Worm (Caenorhabditis elegans) whole organism, young adult: ENCODE results near the gene clec-245.

Experiments
- B0035.1 ChIP-seq: sonication (generic microtip); optimal IDR thresholded peaks from 2 replicates; lab custom pipeline; 2016; ENCODE audit warnings: missing genetic modification characterization, mild to moderate bottlenecking, missing compliant biosample characterization, missing genotype, missing genetic modification reagents
- C17E4.6 ChIP-seq: fragments of 200-800 bp; sonication (Bioruptor generic); IDR thresholded peaks from 2 replicates; pipeline ENCODE4 v1.3.6; 2022; ENCODE audit warnings: missing genetic modification reagents, missing genetic modification characterization, missing compliant biosample characterization
- F10E7.11 ChIP-seq: sonication (generic microtip); optimal IDR thresholded peaks from 2 replicates; lab custom pipeline; 2017; ENCODE audit warnings: mild to moderate bottlenecking, missing genetic modification characterization, moderate library complexity, missing compliant biosample characterization
- F57C9.4 ChIP-seq: sonication (generic microtip); optimal IDR thresholded peaks from 2 replicates; lab custom pipeline; 2017; ENCODE audit warnings: mild to moderate bottlenecking, missing genetic modification characterization, missing compliant biosample characterization
- K12H6.12 ChIP-seq: fragments of 200-800 bp; sonication (Bioruptor generic); optimal IDR thresholded peaks from 2 replicates; lab custom pipeline; 2018; ENCODE audit warnings: mild to moderate bottlenecking, missing genetic modification characterization, missing compliant biosample characterization
- T26A5.8 ChIP-seq: sonication (generic microtip); optimal IDR thresholded peaks from 2 replicates; lab custom pipeline; 2016; ENCODE audit warnings: missing genetic modification characterization, missing compliant biosample characterization
- Y67H2A.10 ChIP-seq: fragments of 200-800 bp; sonication (Bioruptor generic); conservative IDR thresholded peaks from 2 replicates; pipeline ENCODE4 v1.3.6; 2022; ENCODE audit warnings: missing genetic modification reagents, missing genetic modification characterization, missing compliant biosample characterization
- Y79H2A.3 ChIP-seq: fragments of 200-800 bp; sonication (Bioruptor generic); conservative IDR thresholded peaks from 2 replicates; pipeline ENCODE4 v1.3.6; 2022; ENCODE audit warnings: missing genetic modification reagents, missing genetic modification characterization, missing compliant biosample characterization
- Y95B8A.8 ChIP-seq: fragments of 200-800 bp; sonication (Bioruptor generic); IDR thresholded peaks from 2 replicates; pipeline ENCODE4 v1.3.6; 2022; ENCODE audit warnings: missing genetic modification reagents, missing genetic modification characterization, missing compliant biosample characterization
- aptf-3 ChIP-seq: fragments of 200-800 bp; sonication (Bioruptor generic); IDR thresholded peaks from 2 replicates; pipeline ENCODE4 v1.3.6; 2022; ENCODE audit warnings: missing genetic modification characterization, missing compliant biosample characterization
- atf-7 ChIP-seq: sonication (generic microtip); optimal IDR thresholded peaks from 2 replicates; lab custom pipeline; 2017; ENCODE audit warnings: mild to moderate bottlenecking, missing genetic modification characterization, missing compliant biosample characterization
- attf-3 ChIP-seq: fragments of 200-800 bp; sonication (Bioruptor generic); conservative IDR thresholded peaks from 2 replicates; pipeline ENCODE4 v1.3.6; 2022; ENCODE audit warnings: missing genetic modification reagents, missing genetic modification characterization, missing compliant biosample characterization
- attf-5 ChIP-seq: fragments of 200-800 bp; sonication (Bioruptor generic); optimal IDR thresholded peaks from 2 replicates; lab custom pipeline; 2018; ENCODE audit warnings: mild to moderate bottlenecking, missing genetic modification characterization, missing compliant biosample characterization
- cebp-1 ChIP-seq, 2 experiments: fragments of 200-800 bp in 1 of 2; sonication (Bioruptor generic) in 1 of 2; sonication (generic microtip) in 1 of 2; IDR thresholded peaks in 1 of 2; optimal IDR thresholded peaks in 1 of 2; 2 replicates each; pipeline versions ENCODE4 v1.3.6 to Lab custom; 2017 to 2022; ENCODE audit warnings: missing compliant biosample characterization in 2 of 2, missing genetic modification characterization in 2 of 2, mild to moderate bottlenecking in 1 of 2, missing genetic modification reagents in 1 of 2, moderate library complexity in 1 of 2
- ceh-91 ChIP-seq: fragments of 200-800 bp; sonication (Bioruptor generic); IDR thresholded peaks from 2 replicates; pipeline ENCODE4 v1.3.6; 2022; ENCODE audit warnings: missing genetic modification reagents, missing genetic modification characterization, missing compliant biosample characterization
- chd-7 ChIP-seq: sonication (generic microtip); optimal IDR thresholded peaks from 2 replicates; lab custom pipeline; 2016; ENCODE audit warnings: mild to moderate bottlenecking, missing genetic modification characterization, moderate library complexity, missing compliant biosample characterization
- dpff-1 ChIP-seq: sonication (generic microtip); optimal IDR thresholded peaks from 2 replicates; lab custom pipeline; 2017; ENCODE audit warnings: mild to moderate bottlenecking, missing genetic modification characterization, missing compliant biosample characterization
- efl-1 ChIP-seq: fragments of 150-350 bp; optimal IDR thresholded peaks from 2 replicates; lab custom pipeline; 2014; ENCODE audit warnings: missing biosample characterization, missing genetic modification reagents, missing genetic modification characterization
- ets-4 ChIP-seq: fragments of 200-800 bp; sonication (Bioruptor generic); optimal IDR thresholded peaks from 2 replicates; lab custom pipeline; 2018; ENCODE audit warnings: mild to moderate bottlenecking, missing genetic modification characterization, missing compliant biosample characterization
- hmg-1.2 ChIP-seq: fragments of 200-800 bp; sonication (Bioruptor generic); IDR thresholded peaks from 2 replicates; pipeline ENCODE4 v1.3.6; 2022; ENCODE audit warnings: missing genetic modification reagents, missing genetic modification characterization, missing compliant biosample characterization
- lin-26 ChIP-seq: fragments of 200-800 bp; sonication (Bioruptor generic); IDR thresholded peaks from 2 replicates; pipeline ENCODE4 v1.3.6; 2022; ENCODE audit warnings: missing genetic modification reagents, missing genetic modification characterization, missing compliant biosample characterization
- lin-54 ChIP-seq: fragments of 200-800 bp; sonication (Bioruptor generic); optimal IDR thresholded peaks from 2 replicates; lab custom pipeline; 2018; ENCODE audit warnings: mild to moderate bottlenecking, missing genetic modification characterization, missing compliant biosample characterization
- lir-1 ChIP-seq: fragments of 200-800 bp; sonication (Bioruptor generic); conservative IDR thresholded peaks from 2 replicates; pipeline ENCODE4 v1.3.6; 2022; ENCODE audit warnings: missing genetic modification reagents, missing genetic modification characterization, missing compliant biosample characterization
- lsl-1 ChIP-seq: fragments of 200-800 bp; sonication (Bioruptor generic); optimal IDR thresholded peaks from 2 replicates; lab custom pipeline; 2018; ENCODE audit warnings: mild to moderate bottlenecking, missing genetic modification characterization, moderate library complexity, missing compliant biosample characterization
- lsy-27 ChIP-seq: sonication (generic microtip); optimal IDR thresholded peaks from 2 replicates; lab custom pipeline; 2017; ENCODE audit warnings: missing genetic modification characterization, mild to moderate bottlenecking, missing compliant biosample characterization, antibody characterized with exemption, missing genotype, borderline replicate concordance; ENCODE audit not compliant: insufficient read depth
- madf-10 ChIP-seq: sonication (generic microtip); optimal IDR thresholded peaks from 2 replicates; lab custom pipeline; 2016; ENCODE audit warnings: mild to moderate bottlenecking, missing genetic modification characterization, missing compliant biosample characterization
- mel-28 ChIP-seq: sonication (generic microtip); optimal IDR thresholded peaks from 2 replicates; lab custom pipeline; 2016; ENCODE audit warnings: borderline replicate concordance, mild to moderate bottlenecking, missing genetic modification characterization, missing compliant biosample characterization
- mes-4 ChIP-seq: sonication (generic microtip); optimal IDR thresholded peaks from 2 replicates; lab custom pipeline; 2016; ENCODE audit warnings: missing genotype, missing genetic modification characterization, missing compliant biosample characterization
- mxl-1 ChIP-seq: sonication (generic microtip); optimal IDR thresholded peaks from 2 replicates; lab custom pipeline; 2016; ENCODE audit warnings: missing genetic modification characterization, missing compliant biosample characterization
- nhr-179 ChIP-seq: sonication (generic microtip); optimal IDR thresholded peaks from 2 replicates; lab custom pipeline; 2016; ENCODE audit warnings: mild to moderate bottlenecking, missing genetic modification characterization, missing compliant biosample characterization
- repo-1 ChIP-seq: sonication (generic microtip); optimal IDR thresholded peaks from 2 replicates; lab custom pipeline; 2017; ENCODE audit warnings: mild to moderate bottlenecking, missing genetic modification characterization, missing compliant biosample characterization
- rpc-1 ChIP-seq, 2 experiments: fragments of 150-350 bp in 1 of 2; sonication (generic microtip) in 1 of 2; optimal IDR thresholded peaks; 2 replicates each; lab custom pipeline; 2014 to 2018; ENCODE audit warnings: missing biosample characterization in 1 of 2, missing genetic modification characterization in 1 of 2, missing genetic modification reagents in 1 of 2, missing genotype in 1 of 2
- sdz-38 ChIP-seq: sonication (generic microtip); optimal IDR thresholded peaks from 2 replicates; lab custom pipeline; 2016; ENCODE audit warnings: missing genotype, missing genetic modification characterization, missing compliant biosample characterization
- sea-2 ChIP-seq: fragments of 200-800 bp; sonication (Bioruptor generic); IDR thresholded peaks from 2 replicates; pipeline ENCODE4 v1.3.6; 2022; ENCODE audit warnings: missing genetic modification characterization, missing compliant biosample characterization
- snpc-4 ChIP-seq, 5 experiments: fragments of 150-350 bp in 1 of 5; sonication (generic microtip) in 4 of 5; optimal IDR thresholded peaks; 2 replicates each; lab custom pipeline; 2014 to 2018; ENCODE audit warnings: missing genetic modification characterization in 5 of 5, missing biosample characterization in 3 of 5, antibody characterized with exemption in 2 of 5, mild to moderate bottlenecking in 2 of 5, missing compliant biosample characterization in 2 of 5, missing genotype in 2 of 5, moderate library complexity in 2 of 5, missing genetic modification reagents in 1 of 5
- tbp1 ChIP-seq: fragments of 200-800 bp; sonication (Bioruptor generic); optimal IDR thresholded peaks from 2 replicates; lab custom pipeline; 2018; ENCODE audit warnings: mild to moderate bottlenecking, missing genetic modification characterization, missing compliant biosample characterization
- unc-130 ChIP-seq: sonication (generic microtip); optimal IDR thresholded peaks from 2 replicates; lab custom pipeline; 2016; ENCODE audit warnings: missing genetic modification reagents, missing genetic modification characterization, missing compliant biosample characterization
- ztf-18 ChIP-seq: sonication (generic microtip); optimal IDR thresholded peaks from 2 replicates; lab custom pipeline; 2016; ENCODE audit warnings: missing genotype, mild to moderate bottlenecking, missing genetic modification characterization, missing compliant biosample characterization
- ztf-22 ChIP-seq: fragments of 200-800 bp; sonication (Bioruptor generic); optimal IDR thresholded peaks from 2 replicates; lab custom pipeline; 2018; ENCODE audit warnings: mild to moderate bottlenecking, missing genetic modification characterization, moderate library complexity, missing compliant biosample characterization
- ztf-26 ChIP-seq: sonication (generic microtip); optimal IDR thresholded peaks from 2 replicates; lab custom pipeline; 2017; ENCODE audit warnings: missing genetic modification characterization, missing compliant biosample characterization

clec-245 gene

DNA sequence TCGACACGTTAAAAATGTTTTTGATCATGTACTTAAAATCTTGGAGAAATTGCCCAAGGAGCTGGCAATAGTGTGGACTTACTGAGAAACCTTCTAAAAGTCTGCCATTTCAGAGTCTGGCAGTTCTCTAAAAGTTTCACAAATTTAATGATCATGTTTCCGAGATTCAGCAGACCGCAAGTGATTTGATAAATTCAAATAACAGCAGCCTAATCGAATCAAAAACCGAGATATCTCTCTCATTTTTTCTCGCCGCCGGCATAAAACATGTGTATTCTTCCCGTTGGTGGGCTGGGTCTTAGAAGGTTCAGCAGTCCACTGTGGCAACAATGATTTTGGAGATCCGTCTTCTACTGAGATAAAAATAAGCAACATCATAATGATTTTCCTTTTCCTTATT is 953 bp upstream of the clec-245 start, which contains the start of gene clec-246 (continued):
- TF ChIP-seq sdz-38 (tag; lab: Kevin White, UChicago), result no peak

DNA sequence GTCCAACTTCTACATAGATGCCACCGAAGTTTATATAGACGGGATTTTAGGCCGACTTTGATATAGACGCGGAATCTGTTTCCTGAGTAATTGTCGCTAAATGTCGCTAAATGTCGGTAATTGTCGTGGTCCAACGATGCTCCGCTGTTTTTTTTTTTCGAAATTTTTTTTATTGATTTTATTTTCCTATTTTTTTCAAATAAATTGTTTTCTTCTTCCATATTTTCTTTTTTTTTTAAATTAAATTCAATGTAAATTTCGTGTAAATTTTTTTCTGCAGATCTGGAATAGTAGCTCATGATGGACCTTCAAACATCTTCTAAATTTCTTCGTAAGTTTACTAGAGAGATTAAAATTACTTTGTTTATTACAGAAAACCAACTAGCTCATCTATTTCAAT is 3.3 kb downstream of the clec-245 start, which contains the start of gene C31G12.3:
Gene C31G12.3, plus strand, starts transcription at position 301 of the 400 bp plus-strand sequence.
- no peak for TF ChIP-seq C17E4.6 (GFP tag; lab: Robert Waterston, UW)
- no peak for TF ChIP-seq lin-54 (GFP tag; lab: Kevin White, UChicago)
- TF ChIP-seq madf-10 (tag; lab: Kevin White, UChicago), result no peak
- no peak for TF ChIP-seq chd-7 (tag; lab: Kevin White, UChicago)
- no peak for TF ChIP-seq Y79H2A.3 (GFP tag; lab: Robert Waterston, UW)
- TF ChIP-seq F57C9.4, result no peak
- no peak for TF ChIP-seq cebp-1 (GFP tag; IDR thresholded peaks at IDR 0.05; lab: Robert Waterston, UW)
- TF ChIP-seq cebp-1 (tag; optimal IDR thresholded peaks at IDR 0.05; lab: Kevin White, UChicago), result no peak
- TF ChIP-seq snpc-4 (GFP tag; optimal IDR thresholded peaks at IDR 0.05; lab: Kevin White, UChicago), result no peak
- TF ChIP-seq snpc-4 (tag; optimal IDR thresholded peaks at IDR 0.05; lab: Kevin White, UChicago), result no peak
- no peak for TF ChIP-seq mes-4 (tag; lab: Kevin White, UChicago)
- TF ChIP-seq mxl-1 (tag; lab: Kevin White, UChicago), result no peak
- TF ChIP-seq lsl-1, result no peak
- TF ChIP-seq, all 124 proteins: peak for 0

DNA sequence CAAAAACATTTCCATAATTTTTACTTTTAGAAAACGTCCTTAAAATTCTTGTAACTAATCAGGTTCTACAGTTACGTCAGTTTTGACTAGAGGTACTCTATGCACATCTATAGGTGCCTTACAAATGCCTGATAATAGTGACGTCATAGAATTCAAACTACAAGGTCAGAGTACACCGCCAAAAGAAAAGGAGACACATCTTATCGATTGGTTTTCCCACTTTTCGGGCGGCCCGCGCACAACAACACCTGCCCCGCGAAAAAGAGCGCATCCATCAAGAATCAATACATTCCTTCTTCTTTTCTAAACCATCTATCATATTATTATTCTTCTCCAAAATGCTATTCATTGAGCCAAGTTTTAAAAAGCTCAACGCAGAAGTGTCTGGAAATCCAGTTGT is 8.6 kb downstream of the clec-245 start, which contains the start of gene C31G12.1:
Gene C31G12.1, plus strand, starts transcription at position 301 of the 400 bp plus-strand sequence.
- TF ChIP-seq T26A5.8 (tag; lab: Kevin White, UChicago) (no peak), Y67H2A.10 (GFP tag; lab: Robert Waterston, UW) (no peak), mes-4 (tag; lab: Kevin White, UChicago) (no peak), F57C9.4 (no peak), ztf-26 (tag; lab: Kevin White, UChicago) (no peak), Y95B8A.8 (GFP tag; lab: Robert Waterston, UW) (no peak), lin-26 (GFP tag; lab: Robert Waterston, UW) (no peak), unc-130 (no peak), F10E7.11 (tag; lab: Kevin White, UChicago) (no peak), hmg-1.2 (no peak), lir-1 (GFP tag; lab: Robert Waterston, UW) (no peak), ceh-91 (GFP tag; lab: Robert Waterston, UW) (no peak), repo-1 (tag; lab: Kevin White, UChicago) (no peak), B0035.1 (tag; lab: Kevin White, UChicago) (no peak), atf-7 (tag; lab: Kevin White, UChicago) (no peak), attf-3 (GFP tag; lab: Robert Waterston, UW) (no peak), Y79H2A.3 (GFP tag; lab: Robert Waterston, UW) (no peak), ztf-22 (GFP tag; lab: Kevin White, UChicago) (no peak), mxl-1 (tag; lab: Kevin White, UChicago) (no peak), sea-2 (GFP tag; lab: Robert Waterston, UW) (no peak)

DNA sequence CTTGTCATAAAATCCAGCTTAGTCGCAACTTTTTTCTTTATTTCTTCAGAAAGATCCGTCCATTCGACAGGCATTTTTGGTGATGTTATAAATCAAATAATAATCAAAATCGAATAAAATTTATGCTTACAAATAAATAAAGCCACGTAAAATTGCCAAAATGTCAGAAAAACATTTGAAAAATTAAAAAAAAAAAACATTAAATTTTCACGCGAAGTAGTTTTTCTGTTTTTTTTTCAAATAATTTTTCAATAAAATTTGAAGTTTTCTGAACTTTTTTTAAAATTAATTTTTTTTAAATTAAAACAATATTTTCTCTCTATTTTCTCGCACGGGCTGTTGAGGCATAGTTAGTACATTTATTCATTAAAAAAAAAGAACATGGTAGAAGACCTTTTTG is 9.6 kb downstream of the clec-245 start, which contains the start of gene C31G12.4:
Gene C31G12.4, minus strand, starts transcription at position 101 of the 400 bp plus-strand sequence.
- TF ChIP-seq K12H6.12 (tag; lab: Kevin White, UChicago) (no peak), ztf-18 (tag; lab: Kevin White, UChicago) (no peak), hmg-1.2 (no peak), ceh-91 (GFP tag; lab: Robert Waterston, UW) (no peak), ets-4 (GFP tag; lab: Kevin White, UChicago) (no peak), dpff-1 (tag; lab: Kevin White, UChicago) (no peak), attf-5 (no peak), chd-7 (tag; lab: Kevin White, UChicago) (no peak), tbp1 (GFP tag; lab: Kevin White, UChicago) (no peak), aptf-3 (GFP tag; lab: Robert Waterston, UW) (no peak), mel-28 (no peak), ztf-22 (GFP tag; lab: Kevin White, UChicago) (no peak), T26A5.8 (tag; lab: Kevin White, UChicago) (no peak), rpc-1 (optimal IDR thresholded peaks at IDR 0.05; lab: Kevin White, UChicago) (no peak), rpc-1 (tag; optimal IDR thresholded peaks at IDR 0.05; lab: Kevin White, UChicago) (no peak), lsy-27 (no peak), Y79H2A.3 (GFP tag; lab: Robert Waterston, UW) (no peak), efl-1 (GFP tag; lab: Kevin White, UChicago) (no peak), nhr-179 (no peak)
- TF ChIP-seq, all 124 proteins: peak for 0
